Worm (Caenorhabditis elegans) whole organism, late embryonic: ENCODE data around the gene citk-1.

Experiments used
- ama-1 ChIP-seq: fragments of 150-350 bp; optimal IDR thresholded peaks from 2 replicates; lab custom pipeline; 2014
- ceh-31 ChIP-seq: sonication (generic microtip); optimal IDR thresholded peaks from 2 replicates; lab custom pipeline; 2016; ENCODE audit warnings: missing genetic modification characterization, missing compliant biosample characterization
- gmeb-2 ChIP-seq: sonication (generic microtip); optimal IDR thresholded peaks from 2 replicates; lab custom pipeline; 2016; ENCODE audit warnings: missing genetic modification characterization, inconsistent platforms, missing compliant biosample characterization
- hlh-8 ChIP-seq: sonication (generic microtip); optimal IDR thresholded peaks from 2 replicates; lab custom pipeline; 2016; ENCODE audit warnings: missing genotype, missing genetic modification characterization, missing compliant biosample characterization
- nhr-11 ChIP-seq: fragments of 150-350 bp; optimal IDR thresholded peaks from 2 replicates; lab custom pipeline; 2014; ENCODE audit warnings: missing biosample characterization, missing genetic modification characterization
- tbx-7 ChIP-seq: sonication (generic microtip); optimal IDR thresholded peaks from 2 replicates; lab custom pipeline; 2016; ENCODE audit warnings: missing genotype, missing genetic modification characterization, missing compliant biosample characterization

ce11 chrII:13916040-13916439 is 7.3 kb downstream of the citk-1 start, which contains the start of gene mltn-3:
- TF ChIP-seq hlh-8 (tag; lab: Kevin White, UChicago) (no peak), ceh-31 (no peak), nhr-11 (tag; lab: Kevin White, UChicago) (no peak), ama-1 (lab: Kevin White, UChicago) (no peak), gmeb-2 (tag; lab: Kevin White, UChicago) (no peak), tbx-7 (tag; lab: Kevin White, UChicago) (no peak)
